Worm (Caenorhabditis elegans) whole organism, L4 larva: ENCODE results near the gene T24C4.10.

ENCODE experiments used
- ZK546.5 ChIP-seq, 2 experiments: sonication (generic microtip); optimal IDR thresholded peaks; 2 replicates each; lab custom pipeline; 2017; ENCODE audit warnings: missing biosample characterization in 2 of 2, missing genetic modification characterization in 2 of 2
- aha-1 ChIP-seq: fragments of 150-350 bp; peaks from one replicate; lab custom pipeline; 2014; ENCODE audit warnings: missing biosample characterization, missing genetic modification characterization
- ceh-62 ChIP-seq: sonication (generic microtip); optimal IDR thresholded peaks from 2 replicates; lab custom pipeline; 2017; ENCODE audit warnings: missing biosample characterization, missing genetic modification characterization
- fos-1 ChIP-seq: fragments of 150-350 bp; optimal IDR thresholded peaks from 2 replicates; lab custom pipeline; 2014; ENCODE audit warnings: missing biosample characterization, missing genetic modification characterization
- nhr-48 ChIP-seq: sonication (generic microtip); optimal IDR thresholded peaks from 2 replicates; lab custom pipeline; 2016; ENCODE audit warnings: mild to moderate bottlenecking, missing genetic modification characterization, missing compliant biosample characterization
- pha-4 ChIP-seq, 2 experiments: fragments of 150-350 bp in 1 of 2; fragments of 200-800 bp in 1 of 2; sonication (Bioruptor generic) in 1 of 2; IDR thresholded peaks in 1 of 2; optimal IDR thresholded peaks in 1 of 2; 2 replicates each; pipeline versions ENCODE4 v1.3.6 to Lab custom; 2014 to 2022; ENCODE audit warnings: missing genetic modification characterization in 2 of 2, missing genetic modification reagents in 2 of 2, missing biosample characterization in 1 of 2, missing compliant biosample characterization in 1 of 2

- TF ChIP-seq fos-1 (tag; lab: Kevin White, UChicago): no peak
- no peak for TF ChIP-seq pha-4 (GFP tag; IDR thresholded peaks at IDR 0.05; lab: Robert Waterston, UW)
- TF ChIP-seq pha-4 (tag; optimal IDR thresholded peaks at IDR 0.05; lab: Kevin White, UChicago): no peak
- no peak for TF ChIP-seq ceh-62 (tag; lab: Kevin White, UChicago)
- no peak for TF ChIP-seq aha-1 (tag; lab: Kevin White, UChicago)
- no peak for TF ChIP-seq nhr-48 (tag; lab: Kevin White, UChicago)
- no peak for TF ChIP-seq ZK546.5 (tag; optimal IDR thresholded peaks at IDR 0.05; lab: Kevin White, UChicago)
These were observed 46.9 kb upstream of the T24C4.10 start, which contains the start of gene fbxa-56 for ce11 chrIII:937961-938360.
